Fruit fly (Drosophila melanogaster) whole organism, embryonic: ENCODE results near the gene CG18179.

ENCODE experiments used
- Adf1 ChIP-seq: fragments of 200-800 bp; sonication (Bioruptor generic); IDR thresholded peaks from 2 replicates; pipeline ENCODE4 v1.3.6; 2022; ENCODE audit warnings: missing biosample characterization, missing genetic modification characterization
- B-H2 ChIP-seq: fragments of 200-800 bp; sonication (Bioruptor generic); optimal IDR thresholded peaks from 2 replicates; lab custom pipeline; 2018; ENCODE audit warnings: missing biosample characterization, mild to moderate bottlenecking, missing genetic modification characterization
- Bdp1 ChIP-seq: fragments of 200-800 bp; sonication (Bioruptor generic); optimal IDR thresholded peaks from 3 replicates; lab custom pipeline; 2016; ENCODE audit warnings: missing biosample characterization, missing genetic modification characterization
- CG10209 ChIP-seq: fragments of 200-800 bp; sonication (Bioruptor generic); optimal IDR thresholded peaks from 3 replicates; lab custom pipeline; 2017; ENCODE audit warnings: missing biosample characterization, mild to moderate bottlenecking, missing genetic modification characterization, missing genetic modification reagents
- CG1024 ChIP-seq: fragments of 200-800 bp; sonication (Bioruptor generic); IDR thresholded peaks from 2 replicates; pipeline ENCODE4 v1.3.6; 2022; ENCODE audit warnings: missing biosample characterization, missing genetic modification characterization
- CG10959 ChIP-seq: fragments of 200-800 bp; sonication (Bioruptor generic); IDR thresholded peaks from 2 replicates; pipeline ENCODE4 v1.3.6; 2022; ENCODE audit warnings: missing biosample characterization, missing genetic modification characterization
- CG13123 ChIP-seq: fragments of 200-800 bp; sonication (Bioruptor generic); optimal IDR thresholded peaks from 2 replicates; lab custom pipeline; 2016; ENCODE audit warnings: missing biosample characterization, missing genetic modification characterization
- CG14441 ChIP-seq: fragments of 200-800 bp; sonication (Bioruptor generic); IDR thresholded peaks from 2 replicates; pipeline ENCODE4 v1.3.6; 2022; ENCODE audit warnings: missing biosample characterization, missing genetic modification characterization
- CG15011 ChIP-seq: fragments of 200-800 bp; sonication (Bioruptor generic); optimal IDR thresholded peaks from 3 replicates; lab custom pipeline; 2018; ENCODE audit warnings: missing biosample characterization, mild to moderate bottlenecking, missing genetic modification characterization
- CG1602 ChIP-seq: fragments of 200-800 bp; sonication (Bioruptor generic); optimal IDR thresholded peaks from 3 replicates; lab custom pipeline; 2016; ENCODE audit warnings: missing biosample characterization, missing genetic modification characterization
- CG17328 ChIP-seq: fragments of 200-800 bp; sonication (Bioruptor generic); IDR thresholded peaks from 2 replicates; pipeline ENCODE4 v1.3.6; 2022; ENCODE audit warnings: missing biosample characterization, missing genetic modification characterization
- CG17361 ChIP-seq: fragments of 200-800 bp; sonication (Bioruptor generic); IDR thresholded peaks from 3 replicates; pipeline ENCODE4 v1.3.6; 2022; ENCODE audit warnings: missing biosample characterization, missing genetic modification characterization
- CG17829 ChIP-seq: fragments of 200-800 bp; optimal IDR thresholded peaks from 2 replicates; lab custom pipeline; 2019; ENCODE audit warnings: missing biosample characterization, mild to moderate bottlenecking, missing genetic modification characterization, moderate library complexity
- CG2120 ChIP-seq: fragments of 200-800 bp; sonication (Bioruptor generic); optimal IDR thresholded peaks from 3 replicates; lab custom pipeline; 2016; ENCODE audit warnings: missing biosample characterization, missing genetic modification characterization
- CG2202 ChIP-seq: fragments of 200-800 bp; sonication (Bioruptor generic); optimal IDR thresholded peaks from 2 replicates; lab custom pipeline; 2018; ENCODE audit warnings: missing biosample characterization, mild to moderate bottlenecking, missing genetic modification characterization
- CG2678 ChIP-seq: fragments of 200-800 bp; sonication (Bioruptor generic); optimal IDR thresholded peaks from 3 replicates; lab custom pipeline; 2019; ENCODE audit warnings: missing biosample characterization, mild to moderate bottlenecking, missing genetic modification characterization, moderate library complexity
- CG30020 ChIP-seq: fragments of 200-800 bp; optimal IDR thresholded peaks from 2 replicates; lab custom pipeline; 2019; ENCODE audit warnings: missing biosample characterization, mild to moderate bottlenecking, missing genetic modification characterization, moderate library complexity
- CG3995 ChIP-seq: fragments of 200-800 bp; sonication (Bioruptor generic); optimal IDR thresholded peaks from 3 replicates; lab custom pipeline; 2016; ENCODE audit warnings: missing biosample characterization, missing genetic modification characterization
- CG4404 ChIP-seq: fragments of 200-800 bp; sonication (Bioruptor generic); IDR thresholded peaks from 2 replicates; pipeline ENCODE4 v1.3.6; 2022; ENCODE audit warnings: missing biosample characterization, missing genetic modification characterization
- CG4424 ChIP-seq: fragments of 200-800 bp; sonication (Bioruptor generic); optimal IDR thresholded peaks from 3 replicates; lab custom pipeline; 2016; ENCODE audit warnings: missing biosample characterization, missing genetic modification characterization
- CG6654 ChIP-seq: fragments of 200-800 bp; sonication (Bioruptor generic); optimal IDR thresholded peaks from 2 replicates; lab custom pipeline; 2017; ENCODE audit warnings: missing biosample characterization, mild to moderate bottlenecking, missing genetic modification characterization
- CG6765 ChIP-seq: fragments of 200-800 bp; sonication (Bioruptor generic); optimal IDR thresholded peaks from 3 replicates; lab custom pipeline; 2017; ENCODE audit warnings: missing biosample characterization, mild to moderate bottlenecking, missing genetic modification characterization
- CG7556 ChIP-seq: fragments of 200-800 bp; sonication (Bioruptor generic); optimal IDR thresholded peaks from 2 replicates; lab custom pipeline; 2017; ENCODE audit warnings: missing biosample characterization, mild to moderate bottlenecking, missing genetic modification characterization
- D19A ChIP-seq: fragments of 200-800 bp; optimal IDR thresholded peaks from 3 replicates; lab custom pipeline; 2019; ENCODE audit warnings: missing biosample characterization, mild to moderate bottlenecking, missing genetic modification characterization, moderate library complexity
- Dek ChIP-seq: fragments of 200-800 bp; sonication (Bioruptor generic); optimal IDR thresholded peaks from 3 replicates; lab custom pipeline; 2019; ENCODE audit warnings: missing biosample characterization, mild to moderate bottlenecking, missing genetic modification characterization, moderate library complexity
- Doc3 ChIP-seq: fragments of 200-800 bp; sonication (Bioruptor generic); IDR thresholded peaks from 3 replicates; pipeline ENCODE4 v1.3.6; 2022; ENCODE audit warnings: missing biosample characterization, missing genetic modification characterization; ENCODE audit not compliant: partially characterized antibody
- Fer2 ChIP-seq: fragments of 200-800 bp; sonication (Bioruptor generic); optimal IDR thresholded peaks from 2 replicates; lab custom pipeline; 2018; ENCODE audit warnings: missing biosample characterization, mild to moderate bottlenecking, missing genetic modification characterization, moderate library complexity
- Hr39 ChIP-seq: fragments of >200 bp; optimal IDR thresholded peaks from 2 replicates; lab custom pipeline; 2017
- Hr51 ChIP-seq, 2 experiments: fragments of 200-800 bp; sonication (Bioruptor generic); optimal IDR thresholded peaks; 2 replicates in 1 of 2; 3 replicates in 1 of 2; lab custom pipeline; 2016 to 2018; ENCODE audit warnings: missing biosample characterization in 2 of 2, missing genetic modification characterization in 2 of 2, mild to moderate bottlenecking in 1 of 2, moderate library complexity in 1 of 2
- Kr ChIP-seq: fragments of 200-800 bp; sonication (Bioruptor generic); optimal IDR thresholded peaks from 2 replicates; lab custom pipeline; 2017; ENCODE audit warnings: missing biosample characterization, mild to moderate bottlenecking, missing genetic modification characterization
- Lpt ChIP-seq: fragments of >200 bp; optimal IDR thresholded peaks from 2 replicates; lab custom pipeline; 2018; ENCODE audit warnings: missing biosample characterization, missing genetic modification characterization
- Meics ChIP-seq: fragments of 200-800 bp; sonication (Bioruptor generic); optimal IDR thresholded peaks from 2 replicates; lab custom pipeline; 2017; ENCODE audit warnings: missing biosample characterization, mild to moderate bottlenecking, missing genetic modification characterization
- Poxn ChIP-seq: fragments of 200-800 bp; sonication (Bioruptor generic); IDR thresholded peaks from 2 replicates; pipeline ENCODE4 v1.3.6; 2022; ENCODE audit warnings: missing biosample characterization, missing genetic modification characterization
- Ssrp ChIP-seq: fragments of 200-800 bp; sonication (Bioruptor generic); optimal IDR thresholded peaks from 2 replicates; lab custom pipeline; 2018; ENCODE audit warnings: missing biosample characterization, mild to moderate bottlenecking, missing genetic modification characterization, moderate library complexity
- amos ChIP-seq: fragments of 200-800 bp; sonication (Bioruptor generic); IDR thresholded peaks from 2 replicates; pipeline ENCODE4 v1.3.6; 2022; ENCODE audit warnings: missing biosample characterization, missing genetic modification characterization; ENCODE audit not compliant: partially characterized antibody
- ara ChIP-seq: fragments of 200-800 bp; sonication (Bioruptor generic); IDR thresholded peaks from 2 replicates; pipeline ENCODE4 v1.3.6; 2022; ENCODE audit warnings: missing biosample characterization, missing genetic modification characterization
- bbx ChIP-seq: fragments of 200-800 bp; sonication (Bioruptor generic); IDR thresholded peaks from 2 replicates; pipeline ENCODE4 v1.3.6; 2022; ENCODE audit warnings: missing biosample characterization, missing genetic modification characterization; ENCODE audit not compliant: partially characterized antibody
- bcd ChIP-seq: fragments of 200-800 bp; sonication (Bioruptor generic); optimal IDR thresholded peaks from 2 replicates; lab custom pipeline; 2017; ENCODE audit warnings: missing biosample characterization, mild to moderate bottlenecking, missing genetic modification characterization
- chinmo ChIP-seq: fragments of 200-800 bp; sonication (Bioruptor generic); IDR thresholded peaks from 4 replicates; pipeline ENCODE4 v1.3.6; 2022; ENCODE audit warnings: missing biosample characterization, missing genetic modification characterization; ENCODE audit not compliant: partially characterized antibody
- gem ChIP-seq: fragments of 200-800 bp; sonication (Bioruptor generic); optimal IDR thresholded peaks from 2 replicates; lab custom pipeline; 2019; ENCODE audit warnings: missing biosample characterization, mild to moderate bottlenecking, missing genetic modification characterization, moderate library complexity
- her ChIP-seq: fragments of 200-800 bp; sonication (Bioruptor generic); optimal IDR thresholded peaks from 2 replicates; lab custom pipeline; 2016; ENCODE audit warnings: missing biosample characterization, missing genetic modification characterization
- hkb ChIP-seq, 2 experiments: fragments of 200-800 bp in 1 of 2; fragments of >200 bp in 1 of 2; sonication (Bioruptor generic) in 1 of 2; IDR thresholded peaks in 1 of 2; optimal IDR thresholded peaks in 1 of 2; 2 replicates each; pipeline versions ENCODE4 v1.3.6 to Lab custom; 2017 to 2022; ENCODE audit warnings: missing biosample characterization in 1 of 2, missing genetic modification characterization in 1 of 2
- jigr1 ChIP-seq: fragments of 200-800 bp; sonication (Bioruptor generic); IDR thresholded peaks from 3 replicates; pipeline ENCODE4 v1.3.6; 2022; ENCODE audit warnings: missing biosample characterization, missing genetic modification characterization
- p53 ChIP-seq: fragments of 200-800 bp; sonication (Bioruptor generic); optimal IDR thresholded peaks from 2 replicates; lab custom pipeline; 2016; ENCODE audit warnings: missing biosample characterization, missing genetic modification characterization
- run ChIP-seq: fragments of 200-800 bp; sonication (Bioruptor generic); optimal IDR thresholded peaks from 3 replicates; lab custom pipeline; 2018; ENCODE audit warnings: missing biosample characterization, mild to moderate bottlenecking, missing genetic modification characterization
- slbo ChIP-seq: fragments of 200-800 bp; sonication (Bioruptor generic); IDR thresholded peaks from 2 replicates; pipeline ENCODE4 v1.3.6; 2022; ENCODE audit warnings: missing biosample characterization, missing genetic modification characterization
- sna ChIP-seq: fragments of 200-800 bp; sonication (Bioruptor generic); IDR thresholded peaks from 2 replicates; pipeline ENCODE4 v1.3.6; 2022; ENCODE audit warnings: missing biosample characterization, missing genetic modification characterization; ENCODE audit not compliant: partially characterized antibody
- sob ChIP-seq: fragments of 200-800 bp; sonication (Bioruptor generic); IDR thresholded peaks from 2 replicates; pipeline ENCODE4 v1.3.6; 2022; ENCODE audit warnings: missing biosample characterization, missing genetic modification characterization
- trh ChIP-seq: fragments of 200-800 bp; sonication (Bioruptor generic); optimal IDR thresholded peaks from 2 replicates; lab custom pipeline; 2016; ENCODE audit warnings: missing biosample characterization, missing genetic modification characterization
- zfh1 ChIP-seq: fragments of 200-800 bp; sonication (Bioruptor generic); IDR thresholded peaks from 3 replicates; pipeline ENCODE4 v1.3.6; 2022; ENCODE audit warnings: missing biosample characterization, missing genetic modification characterization

The CG18179 gene

dm6 chr3L:9613960-9614588 lies 25.0 kb upstream of the CG18179 start (continued):
- TF ChIP-seq CG3995 (no peak), her (no peak), CG13123 (GFP tag; lab: Kevin White, UChicago) (no peak), jigr1 (GFP tag; lab: Robert Waterston, UW) (peak; percentile 52; the same call in 1 of the 3 replicates), bbx (GFP tag; lab: Robert Waterston, UW) (no peak), Dek (peak; percentile 41), run (no peak), sob (GFP tag; lab: Robert Waterston, UW) (peak; percentile 79), CG1024 (GFP tag; lab: Robert Waterston, UW) (no peak), Doc3 (no peak), CG10959 (GFP tag; lab: Robert Waterston, UW) (no peak), ara (GFP tag; lab: Robert Waterston, UW) (no peak), CG2120 (no peak), CG6765 (GFP tag; lab: Kevin White, UChicago) (no peak), Adf1 (no peak), CG2202 (tag; lab: Kevin White, UChicago) (no peak), CG10209 (no peak), CG17829 (tag; lab: Kevin White, UChicago) (no peak), hkb (optimal IDR thresholded peaks at IDR 0.05; lab: Kevin White, UChicago) (no peak), hkb (GFP tag; IDR thresholded peaks at IDR 0.05; lab: Robert Waterston, UW) (no peak), Fer2 (no peak), CG17361 (GFP tag; lab: Robert Waterston, UW) (no peak; the same call in 2 of the 3 replicates), Meics (no peak), D19A (tag; lab: Kevin White, UChicago) (no peak), sna (GFP tag; lab: Robert Waterston, UW) (no peak), CG30020 (tag; lab: Kevin White, UChicago) (no peak), B-H2 (GFP tag; lab: Kevin White, UChicago) (no peak), CG15011 (GFP tag; lab: Kevin White, UChicago) (no peak), CG6654 (GFP tag; lab: Kevin White, UChicago) (no peak), gem (no peak), Kr (no peak), CG7556 (no peak), zfh1 (GFP tag; lab: Robert Waterston, UW) (no peak; the same call in 2 of the 3 replicates), Hr51 (GFP tag; optimal IDR thresholded peaks at IDR 0.05; lab: Kevin White, UChicago) (no peak), CG1602 (GFP tag; lab: Kevin White, UChicago) (peak; percentile 17), Ssrp (tag; lab: Kevin White, UChicago) (no peak), Bdp1 (GFP tag; lab: Kevin White, UChicago) (no peak), chinmo (GFP tag; lab: Robert Waterston, UW) (no peak), p53 (GFP tag; lab: Kevin White, UChicago) (peak; percentile 8), Hr39 (lab: Kevin White, UChicago) (no peak), Lpt (no peak), CG14441 (no peak), trh (GFP tag; lab: Kevin White, UChicago) (no peak), bcd (GFP tag; lab: Kevin White, UChicago) (peak; percentile 52), CG2678 (tag; lab: Kevin White, UChicago) (no peak), slbo (GFP tag; lab: Robert Waterston, UW) (peak; percentile 89), amos (peak; percentile 39; the same call in 1 of the 2 replicates), Poxn (GFP tag; lab: Robert Waterston, UW) (no peak), CG17328 (GFP tag; lab: Robert Waterston, UW) (0 out of 2 replicates have a peak, but pooled peaks have one; percentile 12), CG4424 (peak; percentile 55), CG4404 (GFP tag; lab: Robert Waterston, UW) (no peak)
